Worm (Caenorhabditis elegans): Measurements from ENCODE around the gene R09A8.9.

DNA sequence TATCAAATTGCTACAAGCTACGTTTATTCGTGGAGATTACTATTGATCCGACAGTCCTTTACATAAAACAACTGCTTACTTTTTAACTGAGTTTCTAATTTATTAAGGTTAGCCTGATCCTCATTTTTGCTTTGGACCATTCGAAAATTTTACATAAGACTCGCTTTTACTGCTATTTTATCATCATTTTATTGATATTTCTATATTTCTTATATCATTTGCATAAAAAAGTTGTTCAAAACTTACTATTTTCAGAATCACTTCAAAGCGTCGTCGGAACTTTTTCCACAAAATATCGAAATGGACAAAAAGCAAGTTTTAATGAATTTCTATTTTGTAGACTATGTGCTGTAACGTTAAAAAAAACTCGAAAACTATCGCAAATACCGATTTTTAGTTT, 29.3 kb upstream of the R09A8.9 start, which contains the start of gene T24D5.1:
- TF ChIP-seq unc-3 (GFP tag; conservative IDR thresholded peaks at IDR 0.05) (no peak), unc-3 (tag; optimal IDR thresholded peaks at IDR 0.05) (no peak), unc-55 (GFP tag; optimal IDR thresholded peaks at IDR 0.05) (no peak), ceh-31 (tag; optimal IDR thresholded peaks at IDR 0.05) (no peak), C38D4.7 (GFP tag; optimal IDR thresholded peaks at IDR 0.05) (no peak), tbx-7 (tag; optimal IDR thresholded peaks at IDR 0.05) (no peak), ceh-14 (tag; optimal IDR thresholded peaks at IDR 0.05) (no peak)
